Fruit fly (Drosophila melanogaster) whole organism, prepupa: ENCODE data around the gene tup.

Experiments
- Blimp-1 ChIP-seq: fragments of 200-800 bp; sonication (Bioruptor generic); optimal IDR thresholded peaks from 3 replicates; lab custom pipeline; 2017; ENCODE audit warnings: missing biosample characterization, missing genetic modification characterization, mild to moderate bottlenecking, moderate library complexity, missing genetic modification reagents
- CG10631 ChIP-seq: fragments of 200-800 bp; sonication (Bioruptor generic); optimal IDR thresholded peaks from 2 replicates; lab custom pipeline; 2016; ENCODE audit warnings: missing biosample characterization, missing genetic modification characterization
- CG10669 ChIP-seq: fragments of 200-800 bp; sonication (Bioruptor generic); optimal IDR thresholded peaks from 3 replicates; lab custom pipeline; 2018; ENCODE audit warnings: missing biosample characterization, mild to moderate bottlenecking, missing genetic modification characterization, moderate library complexity
- CG11294 ChIP-seq: fragments of 200-800 bp; sonication (Bioruptor generic); IDR thresholded peaks from 2 replicates; pipeline ENCODE4 v1.3.6; 2022; ENCODE audit warnings: missing biosample characterization, missing genetic modification characterization
- CG11762 ChIP-seq: fragments of 200-800 bp; sonication (Bioruptor generic); optimal IDR thresholded peaks from 3 replicates; lab custom pipeline; 2016; ENCODE audit warnings: missing biosample characterization, missing genetic modification characterization; ENCODE audit not compliant: insufficient read depth
- CG11902 ChIP-seq: fragments of 200-800 bp; sonication (Bioruptor generic); optimal IDR thresholded peaks from 3 replicates; lab custom pipeline; 2016; ENCODE audit warnings: missing biosample characterization, missing genetic modification characterization
- CG15336 ChIP-seq: fragments of 200-800 bp; sonication (Bioruptor generic); IDR thresholded peaks from 2 replicates; pipeline ENCODE4 v1.3.6; 2022; ENCODE audit warnings: missing biosample characterization, missing genetic modification characterization
- CG1621 ChIP-seq: fragments of 200-800 bp; sonication (Bioruptor generic); optimal IDR thresholded peaks from 3 replicates; lab custom pipeline; 2018; ENCODE audit warnings: missing biosample characterization, mild to moderate bottlenecking, missing genetic modification characterization
- CG16779 ChIP-seq: fragments of 200-800 bp; sonication (Bioruptor generic); optimal IDR thresholded peaks from 3 replicates; lab custom pipeline; 2017; ENCODE audit warnings: missing biosample characterization, mild to moderate bottlenecking, missing genetic modification characterization
- CG3032 ChIP-seq: fragments of 200-800 bp; optimal IDR thresholded peaks from 2 replicates; lab custom pipeline; 2019; ENCODE audit warnings: missing biosample characterization, mild to moderate bottlenecking, missing genetic modification characterization, moderate library complexity
- CG31627 ChIP-seq: fragments of 200-800 bp; sonication (Bioruptor generic); optimal IDR thresholded peaks from 3 replicates; lab custom pipeline; 2016; ENCODE audit warnings: missing biosample characterization, missing genetic modification characterization
- CG34406 ChIP-seq: fragments of 200-800 bp; sonication (Bioruptor generic); optimal IDR thresholded peaks from 3 replicates; lab custom pipeline; 2016; ENCODE audit warnings: missing biosample characterization, missing genetic modification characterization
- CG3919 ChIP-seq: fragments of 200-800 bp; sonication (Bioruptor generic); optimal IDR thresholded peaks from 3 replicates; lab custom pipeline; 2016; ENCODE audit warnings: missing biosample characterization, missing genetic modification characterization
- CG4318 ChIP-seq: fragments of 200-800 bp; sonication (Bioruptor generic); optimal IDR thresholded peaks from 3 replicates; lab custom pipeline; 2017; ENCODE audit warnings: missing biosample characterization, mild to moderate bottlenecking, missing genetic modification characterization
- CG6163 ChIP-seq: fragments of 200-800 bp; sonication (Bioruptor generic); IDR thresholded peaks from 3 replicates; pipeline ENCODE4 v1.3.6; 2022; ENCODE audit warnings: missing biosample characterization, missing genetic modification characterization
- CG6276 ChIP-seq: fragments of 200-800 bp; sonication (Bioruptor generic); optimal IDR thresholded peaks from 2 replicates; lab custom pipeline; 2017; ENCODE audit warnings: missing biosample characterization, mild to moderate bottlenecking, missing genetic modification characterization
- CG6792 ChIP-seq: fragments of 200-800 bp; sonication (Bioruptor generic); optimal IDR thresholded peaks from 3 replicates; lab custom pipeline; 2016; ENCODE audit warnings: missing biosample characterization, missing genetic modification characterization
- CG6808 ChIP-seq: fragments of 200-800 bp; sonication (Bioruptor generic); optimal IDR thresholded peaks from 3 replicates; lab custom pipeline; 2017; ENCODE audit warnings: missing biosample characterization, missing genetic modification characterization, mild to moderate bottlenecking, moderate library complexity, missing genetic modification reagents
- CG6854 ChIP-seq: fragments of 200-800 bp; sonication (Bioruptor generic); optimal IDR thresholded peaks from 2 replicates; lab custom pipeline; 2017; ENCODE audit warnings: missing biosample characterization, mild to moderate bottlenecking, missing genetic modification characterization
- CG7368 ChIP-seq: fragments of 200-800 bp; sonication (Bioruptor generic); optimal IDR thresholded peaks from 3 replicates; lab custom pipeline; 2016; ENCODE audit warnings: missing biosample characterization, missing genetic modification characterization
- CG8119 ChIP-seq: fragments of 200-800 bp; sonication (Bioruptor generic); IDR thresholded peaks from 3 replicates; pipeline ENCODE4 v1.3.6; 2022; ENCODE audit warnings: missing biosample characterization, missing genetic modification characterization
- CG8319 ChIP-seq: fragments of 200-800 bp; sonication (Bioruptor generic); optimal IDR thresholded peaks from 3 replicates; lab custom pipeline; 2016; ENCODE audit warnings: missing biosample characterization, missing genetic modification characterization
- CG8632 ChIP-seq: fragments of 200-800 bp; sonication (Bioruptor generic); optimal IDR thresholded peaks from 3 replicates; lab custom pipeline; 2016; ENCODE audit warnings: missing biosample characterization, missing genetic modification characterization
- CG9139 ChIP-seq: fragments of 200-800 bp; sonication (Bioruptor generic); optimal IDR thresholded peaks from 3 replicates; lab custom pipeline; 2017; ENCODE audit warnings: missing biosample characterization, mild to moderate bottlenecking, missing genetic modification characterization
- Eip78C ChIP-seq: fragments of 200-800 bp; sonication (Bioruptor generic); peaks from one replicate; lab custom pipeline; 2016; ENCODE audit warnings: missing biosample characterization, missing genetic modification characterization
- Ets96B ChIP-seq: fragments of 200-800 bp; optimal IDR thresholded peaks from 2 replicates; lab custom pipeline; 2019; ENCODE audit warnings: missing biosample characterization, mild to moderate bottlenecking, missing genetic modification characterization, moderate library complexity
- Hr39 ChIP-seq: fragments of 200-800 bp; sonication (Bioruptor generic); optimal IDR thresholded peaks from 2 replicates; lab custom pipeline; 2016; ENCODE audit warnings: missing biosample characterization, missing genetic modification characterization
- Hr4 ChIP-seq: fragments of 200-800 bp; sonication (Bioruptor generic); optimal IDR thresholded peaks from 3 replicates; lab custom pipeline; 2016; ENCODE audit warnings: missing biosample characterization, missing genetic modification characterization
- Lpt ChIP-seq: fragments of 200-800 bp; sonication (Bioruptor generic); optimal IDR thresholded peaks from 3 replicates; lab custom pipeline; 2016; ENCODE audit warnings: missing biosample characterization, missing genetic modification characterization
- Met ChIP-seq: fragments of 200-800 bp; sonication (Bioruptor generic); optimal IDR thresholded peaks from 3 replicates; lab custom pipeline; 2016; ENCODE audit warnings: missing biosample characterization, missing genetic modification characterization
- Sox102F ChIP-seq: fragments of 200-800 bp; sonication (Bioruptor generic); optimal IDR thresholded peaks from 2 replicates; lab custom pipeline; 2016; ENCODE audit warnings: missing biosample characterization, mild to moderate bottlenecking, missing genetic modification characterization
- Sox14 ChIP-seq: fragments of 200-800 bp; sonication (Bioruptor generic); optimal IDR thresholded peaks from 3 replicates; lab custom pipeline; 2016; ENCODE audit warnings: missing biosample characterization, missing genetic modification characterization
- Sox15 ChIP-seq: fragments of 200-800 bp; sonication (Bioruptor generic); optimal IDR thresholded peaks from 3 replicates; lab custom pipeline; 2016; ENCODE audit warnings: missing biosample characterization, missing genetic modification characterization
- achi ChIP-seq: fragments of 200-800 bp; sonication (Bioruptor generic); optimal IDR thresholded peaks from 3 replicates; lab custom pipeline; 2016; ENCODE audit warnings: missing biosample characterization, missing genetic modification characterization
- cyc ChIP-seq: fragments of 200-800 bp; sonication (Bioruptor generic); optimal IDR thresholded peaks from 3 replicates; lab custom pipeline; 2016; ENCODE audit warnings: missing biosample characterization, missing genetic modification characterization
- dac ChIP-seq: fragments of 200-800 bp; sonication (Bioruptor generic); optimal IDR thresholded peaks from 2 replicates; lab custom pipeline; 2017; ENCODE audit warnings: missing biosample characterization, mild to moderate bottlenecking, missing genetic modification characterization
- dsx ChIP-seq: fragments of 200-800 bp; optimal IDR thresholded peaks from 3 replicates; lab custom pipeline; 2019; ENCODE audit warnings: missing biosample characterization, mild to moderate bottlenecking, missing genetic modification characterization, moderate library complexity; ENCODE audit not compliant: poor library complexity, severe bottlenecking
- eg ChIP-seq: fragments of 200-800 bp; sonication (Bioruptor generic); IDR thresholded peaks from 3 replicates; pipeline ENCODE4 v1.3.6; 2022; ENCODE audit warnings: missing biosample characterization, missing genetic modification characterization
- esn ChIP-seq: fragments of 200-800 bp; sonication (Bioruptor generic); optimal IDR thresholded peaks from 2 replicates; lab custom pipeline; 2016; ENCODE audit warnings: missing biosample characterization, mild to moderate bottlenecking, missing genetic modification characterization, moderate library complexity
- fd59A ChIP-seq: fragments of 200-800 bp; sonication (Bioruptor generic); optimal IDR thresholded peaks from 2 replicates; lab custom pipeline; 2017; ENCODE audit warnings: missing biosample characterization, mild to moderate bottlenecking, missing genetic modification characterization, missing genetic modification reagents
- fd85E ChIP-seq: fragments of 200-800 bp; sonication (Bioruptor generic); optimal IDR thresholded peaks from 3 replicates; lab custom pipeline; 2016; ENCODE audit warnings: missing biosample characterization, missing genetic modification characterization
- fkh ChIP-seq: fragments of 200-800 bp; sonication (Bioruptor generic); optimal IDR thresholded peaks from 3 replicates; lab custom pipeline; 2017; ENCODE audit warnings: missing biosample characterization, mild to moderate bottlenecking, missing genetic modification characterization, moderate library complexity
- net ChIP-seq: fragments of 200-800 bp; sonication (Bioruptor generic); optimal IDR thresholded peaks from 3 replicates; lab custom pipeline; 2016; ENCODE audit warnings: missing biosample characterization, missing genetic modification characterization
- pdm3 ChIP-seq: fragments of 200-800 bp; sonication (Bioruptor generic); optimal IDR thresholded peaks from 3 replicates; lab custom pipeline; 2016; ENCODE audit warnings: missing biosample characterization, missing genetic modification characterization
- salr ChIP-seq, 2 experiments: fragments of 200-800 bp; sonication (Bioruptor generic); optimal IDR thresholded peaks; 3 replicates each; lab custom pipeline; 2016 to 2018; ENCODE audit warnings: missing biosample characterization in 2 of 2, missing genetic modification characterization in 2 of 2, mild to moderate bottlenecking in 1 of 2
- spab ChIP-seq: fragments of 200-800 bp; sonication (Bioruptor generic); optimal IDR thresholded peaks from 2 replicates; lab custom pipeline; 2017; ENCODE audit warnings: missing biosample characterization, mild to moderate bottlenecking, missing genetic modification characterization, missing genetic modification reagents
- ss ChIP-seq, 2 experiments: fragments of 200-800 bp; sonication (Bioruptor generic); optimal IDR thresholded peaks; 2 replicates in 1 of 2; 3 replicates in 1 of 2; lab custom pipeline; 2017 to 2018; ENCODE audit warnings: mild to moderate bottlenecking in 2 of 2, missing biosample characterization in 2 of 2, missing genetic modification characterization in 2 of 2, moderate library complexity in 1 of 2
- svp ChIP-seq: fragments of 200-800 bp; sonication (Bioruptor generic); peaks from one replicate; lab custom pipeline; 2016; ENCODE audit warnings: missing biosample characterization, missing genetic modification characterization
- topi ChIP-seq: fragments of 200-800 bp; sonication (Bioruptor generic); optimal IDR thresholded peaks from 3 replicates; lab custom pipeline; 2016; ENCODE audit warnings: missing biosample characterization, missing genetic modification characterization
- vri ChIP-seq: fragments of 200-800 bp; sonication (Bioruptor generic); optimal IDR thresholded peaks from 3 replicates; lab custom pipeline; 2016; ENCODE audit warnings: missing biosample characterization, mild to moderate bottlenecking, missing genetic modification characterization

Gene tup

dm6 chr2L:18839143-18839872, 41.8 kb downstream of the tup start, which contains the start of gene CG10600:
Gene CG10600 (minus strand): TSS chr2L:18839679.
- TF ChIP-seq pdm3 (GFP tag; lab: Kevin White, UChicago) (no peak), topi (GFP tag; lab: Kevin White, UChicago) (peak; percentile 76), CG8319 (GFP tag; lab: Kevin White, UChicago) (peak; percentile 53), CG16779 (tag; lab: Kevin White, UChicago) (no peak), CG6276 (GFP tag; lab: Kevin White, UChicago) (no peak), CG7368 (GFP tag; lab: Kevin White, UChicago) (peak; percentile 65), CG6163 (GFP tag; lab: Robert Waterston, UW) (peak; percentile 63; the same call in 2 of the 3 replicates), Met (GFP tag; lab: Kevin White, UChicago) (no peak), vri (no peak), Eip78C (GFP tag; lab: Kevin White, UChicago) (peak; percentile 95), CG31627 (GFP tag; lab: Kevin White, UChicago) (peak; percentile 85), CG8119 (GFP tag; lab: Robert Waterston, UW) (0 out of 3 replicates have a peak, but pooled peaks have one; percentile 15), Lpt (GFP tag; lab: Kevin White, UChicago) (no peak), CG8632 (GFP tag; lab: Kevin White, UChicago) (peak; percentile 47), Hr4 (no peak), CG6808 (GFP tag; lab: Kevin White, UChicago) (peak; percentile 57), eg (GFP tag; lab: Robert Waterston, UW) (0 out of 3 replicates have a peak, but pooled peaks have one; percentile 36), CG1621 (tag; lab: Kevin White, UChicago) (peak; percentile 51), fd85E (GFP tag; lab: Kevin White, UChicago) (peak; percentile 56), achi (peak; percentile 66), CG11762 (GFP tag; lab: Kevin White, UChicago) (no peak), Sox15 (GFP tag; lab: Kevin White, UChicago) (peak; percentile 55), CG3919 (GFP tag; lab: Kevin White, UChicago) (peak; percentile 81), dsx (GFP tag; lab: Kevin White, UChicago) (peak; percentile 55), CG6792 (GFP tag; lab: Kevin White, UChicago) (peak; percentile 75), net (GFP tag; lab: Kevin White, UChicago) (peak; percentile 72), fkh (peak; percentile 77), salr (GFP tag; optimal IDR thresholded peaks at IDR 0.05; lab: Kevin White, UChicago) (peak; percentile 54 to 62), esn (GFP tag; lab: Kevin White, UChicago) (peak; percentile 86), spab (GFP tag; lab: Kevin White, UChicago) (no peak), CG4318 (GFP tag; lab: Kevin White, UChicago) (no peak), cyc (peak; percentile 85), Hr39 (GFP tag; lab: Kevin White, UChicago) (peak; percentile 81), Sox102F (GFP tag; lab: Kevin White, UChicago) (peak; percentile 82), CG3032 (tag; lab: Kevin White, UChicago) (peak; percentile 50), CG15336 (0 out of 2 replicates have a peak, but pooled peaks have one; percentile 17), CG10669 (peak; percentile 57), CG10631 (GFP tag; lab: Kevin White, UChicago) (peak; percentile 62), fd59A (GFP tag; lab: Kevin White, UChicago) (peak; percentile 37), CG9139 (no peak), CG6854 (no peak), CG11902 (GFP tag; lab: Kevin White, UChicago) (peak; percentile 42), Ets96B (tag; lab: Kevin White, UChicago) (peak; percentile 24), dac (peak; percentile 55), CG11294 (GFP tag; lab: Robert Waterston, UW) (0 out of 2 replicates have a peak, but pooled peaks have one; percentile 17), Sox14 (GFP tag; lab: Kevin White, UChicago) (peak; percentile 89), Blimp-1 (GFP tag; lab: Kevin White, UChicago) (peak; percentile 19), ss (GFP tag; optimal IDR thresholded peaks at IDR 0.05; lab: Kevin White, UChicago) (peak; percentile 65 to 73), CG34406 (peak; percentile 50), svp (peak; percentile 91)
